Fruit fly (Drosophila melanogaster) whole organism, adult: Measurements from ENCODE around the gene Rcd4.

ENCODE experiments used
- CG11617 ChIP-seq: fragments of 200-800 bp; sonication (Bioruptor generic); optimal IDR thresholded peaks from 2 replicates; lab custom pipeline; 2017; ENCODE audit warnings: mild to moderate bottlenecking, missing biosample characterization, missing genetic modification reagents, missing genetic modification characterization
- CG12768 ChIP-seq: fragments of 200-800 bp; sonication (Bioruptor generic); optimal IDR thresholded peaks from 2 replicates; lab custom pipeline; 2017; ENCODE audit warnings: missing biosample characterization, missing genetic modification characterization, mild to moderate bottlenecking, moderate library complexity, missing genetic modification reagents
- CG14711 ChIP-seq: fragments of 200-800 bp; sonication (Bioruptor generic); optimal IDR thresholded peaks from 2 replicates; lab custom pipeline; 2018; ENCODE audit warnings: missing biosample characterization, mild to moderate bottlenecking, missing genetic modification characterization, moderate library complexity
- CG1620 ChIP-seq: fragments of 200-800 bp; sonication (Bioruptor generic); optimal IDR thresholded peaks from 2 replicates; lab custom pipeline; 2016; ENCODE audit warnings: missing biosample characterization, missing genetic modification characterization
- CG33017 ChIP-seq: fragments of 200-800 bp; sonication (Bioruptor generic); optimal IDR thresholded peaks from 2 replicates; lab custom pipeline; 2018; ENCODE audit warnings: missing biosample characterization, mild to moderate bottlenecking, missing genetic modification characterization, moderate library complexity
- CG5204 ChIP-seq: fragments of 200-800 bp; sonication (Bioruptor generic); optimal IDR thresholded peaks from 2 replicates; lab custom pipeline; 2016; ENCODE audit warnings: missing biosample characterization, missing genetic modification characterization
- CG7045 ChIP-seq: fragments of 200-800 bp; sonication (Bioruptor generic); optimal IDR thresholded peaks from 2 replicates; lab custom pipeline; 2017; ENCODE audit warnings: missing biosample characterization, mild to moderate bottlenecking, missing genetic modification characterization
- CG7101 ChIP-seq: fragments of 200-800 bp; sonication (Bioruptor generic); optimal IDR thresholded peaks from 2 replicates; lab custom pipeline; 2018; ENCODE audit warnings: missing biosample characterization, mild to moderate bottlenecking, missing genetic modification characterization, moderate library complexity
- Clk ChIP-seq: fragments of 200-800 bp; sonication (Bioruptor generic); optimal IDR thresholded peaks from 2 replicates; lab custom pipeline; 2017; ENCODE audit warnings: missing biosample characterization, missing genetic modification characterization
- Crg-1 ChIP-seq: fragments of 200-800 bp; sonication (Bioruptor generic); optimal IDR thresholded peaks from 2 replicates; lab custom pipeline; 2016; ENCODE audit warnings: missing biosample characterization, missing genetic modification characterization
- Hr96 ChIP-seq: fragments of 200-800 bp; sonication (Bioruptor generic); optimal IDR thresholded peaks from 2 replicates; lab custom pipeline; 2016; ENCODE audit warnings: missing biosample characterization, missing genetic modification characterization
- Mnt ChIP-seq: fragments of 200-800 bp; sonication (Bioruptor generic); optimal IDR thresholded peaks from 2 replicates; lab custom pipeline; 2016; ENCODE audit warnings: missing biosample characterization, mild to moderate bottlenecking, missing genetic modification characterization
- bab1 ChIP-seq: fragments of 200-800 bp; sonication (Bioruptor generic); optimal IDR thresholded peaks from 3 replicates; lab custom pipeline; 2019; ENCODE audit warnings: missing biosample characterization, mild to moderate bottlenecking, missing genetic modification characterization, moderate library complexity
- cic ChIP-seq: fragments of 200-800 bp; sonication (Bioruptor generic); optimal IDR thresholded peaks from 2 replicates; lab custom pipeline; 2017; ENCODE audit warnings: missing biosample characterization, mild to moderate bottlenecking, missing genetic modification characterization, moderate library complexity
- cnc ChIP-seq, 2 experiments: fragments of >200 bp; optimal IDR thresholded peaks; 2 replicates each; lab custom pipeline; 2017
- kay ChIP-seq: fragments of 200-800 bp; sonication (Bioruptor generic); peaks from one replicate; lab custom pipeline; 2016; ENCODE audit warnings: missing biosample characterization, missing genetic modification characterization, borderline replicate concordance
- ovo ChIP-seq: fragments of 200-800 bp; sonication (Bioruptor generic); optimal IDR thresholded peaks from 2 replicates; lab custom pipeline; 2016; ENCODE audit warnings: missing biosample characterization, missing genetic modification characterization
- pad ChIP-seq: fragments of 200-800 bp; sonication (Bioruptor generic); optimal IDR thresholded peaks from 3 replicates; lab custom pipeline; 2017; ENCODE audit warnings: missing biosample characterization, missing genetic modification characterization, mild to moderate bottlenecking, moderate library complexity, missing genetic modification reagents
- tj ChIP-seq: fragments of 200-800 bp; sonication (Bioruptor generic); optimal IDR thresholded peaks from 3 replicates; lab custom pipeline; 2017; ENCODE audit warnings: missing biosample characterization, mild to moderate bottlenecking, missing genetic modification characterization, moderate library complexity
- toe ChIP-seq: fragments of 200-800 bp; sonication (Bioruptor generic); optimal IDR thresholded peaks from 2 replicates; lab custom pipeline; 2016; ENCODE audit warnings: missing biosample characterization, missing genetic modification characterization

Rcd4 gene

DNA sequence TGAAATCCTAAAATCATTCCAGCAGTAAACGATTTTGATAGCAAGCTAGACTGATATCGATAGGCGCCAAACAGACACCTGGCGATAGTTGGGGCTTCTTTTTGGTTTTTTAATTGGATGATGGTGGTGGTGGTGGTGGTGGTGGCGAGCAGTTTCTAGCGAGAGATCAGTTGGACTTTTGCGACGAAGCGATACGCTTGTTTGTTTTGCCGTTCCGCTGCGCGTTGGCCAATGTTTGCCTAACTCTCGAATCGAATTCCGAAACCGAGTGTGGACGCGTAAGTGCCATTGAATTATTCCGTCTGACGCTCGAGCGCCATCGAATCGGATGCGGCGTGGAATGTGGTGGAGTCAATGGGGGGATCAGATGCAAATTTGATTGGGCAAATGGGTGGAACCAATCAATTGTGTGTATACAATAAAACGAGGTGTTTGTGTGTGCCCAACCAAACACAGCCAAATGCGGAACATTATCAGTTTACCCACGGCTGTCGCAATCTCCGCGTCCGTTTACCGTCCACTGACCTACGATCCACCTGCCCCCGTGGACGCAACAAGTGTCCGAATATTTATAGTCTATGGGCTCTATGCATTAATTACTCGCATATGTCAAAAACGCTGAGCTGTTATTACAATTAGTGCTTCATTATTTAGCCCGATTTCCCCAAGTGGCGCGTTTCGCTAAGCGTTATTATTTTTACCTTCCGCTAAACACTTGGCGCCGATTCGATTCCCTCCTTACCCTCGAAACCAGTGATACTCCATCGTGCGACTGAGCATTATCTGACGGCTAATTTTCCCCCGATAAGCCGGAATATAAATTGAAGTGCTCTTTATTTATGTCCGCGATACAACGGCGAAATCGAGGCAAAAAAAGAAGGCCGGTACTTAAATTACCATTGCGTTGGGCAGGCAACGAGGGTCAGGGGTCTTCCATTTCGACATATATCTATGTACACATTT is 12.0 kb upstream of the Rcd4 start, which contains the start of gene CG17292:
Gene CG17292 (plus strand): TSS at position 91 of the 963 bp plus-strand sequence.
- TF ChIP-seq bab1 (peak; percentile 88), CG14711 (tag; lab: Kevin White, UChicago) (peak; percentile 17), CG7101 (peak; percentile 65), Hr96 (GFP tag; lab: Kevin White, UChicago) (no peak), CG1620 (GFP tag; lab: Kevin White, UChicago) (peak; percentile 49), tj (peak; percentile 72), Clk (peak; percentile 42), Mnt (GFP tag; lab: Kevin White, UChicago) (peak; percentile 81), CG33017 (tag; lab: Kevin White, UChicago) (peak; percentile 62), Crg-1 (GFP tag; lab: Kevin White, UChicago) (peak; percentile 37), cic (GFP tag; lab: Kevin White, UChicago) (peak; percentile 90), toe (GFP tag; lab: Kevin White, UChicago) (peak; percentile 62), cnc (optimal IDR thresholded peaks at IDR 0.05; lab: Kevin White, UChicago) (no peak), pad (GFP tag; lab: Kevin White, UChicago) (peak; percentile 52), CG12768 (GFP tag; lab: Kevin White, UChicago) (peak; percentile 79), kay (GFP tag; lab: Kevin White, UChicago) (no peak), CG11617 (peak; percentile 70), CG5204 (no peak), CG7045 (GFP tag; lab: Kevin White, UChicago) (no peak), ovo (GFP tag; lab: Kevin White, UChicago) (peak; percentile 58)

DNA sequence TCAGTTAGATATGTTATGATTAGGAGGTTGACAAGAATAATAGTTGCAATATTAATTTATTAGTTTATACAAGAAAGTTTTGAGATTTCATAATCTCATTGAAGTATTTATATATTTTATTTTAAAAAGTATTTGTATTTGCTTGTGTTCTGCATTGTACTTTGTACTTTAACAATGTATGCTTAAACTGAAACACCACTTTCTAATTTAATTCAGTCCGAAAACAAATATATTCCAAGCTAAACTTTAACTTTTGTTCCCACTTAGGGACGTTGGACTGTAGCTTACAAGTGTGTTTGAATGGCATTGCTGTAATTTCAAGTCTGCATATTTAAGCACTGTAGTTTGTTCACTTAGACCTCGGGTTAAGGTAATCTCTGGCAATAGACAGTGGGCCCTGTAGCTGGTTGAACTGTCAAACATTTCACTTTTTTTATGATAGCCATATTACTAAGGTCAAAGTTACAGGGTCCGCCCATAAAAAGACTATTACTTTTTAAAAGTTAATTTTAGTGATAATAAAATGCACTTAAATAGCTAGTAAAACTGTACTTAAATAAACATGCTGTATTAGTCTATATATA is 11.2 kb upstream of the Rcd4 start:
- no peak for TF ChIP-seq kay (GFP tag; lab: Kevin White, UChicago)
- no peak for TF ChIP-seq CG33017 (tag; lab: Kevin White, UChicago)
- no peak for TF ChIP-seq cic (GFP tag; lab: Kevin White, UChicago)
- TF ChIP-seq Mnt (GFP tag; lab: Kevin White, UChicago), result no peak
- TF ChIP-seq CG12768 (GFP tag; lab: Kevin White, UChicago), result peak; percentile 64
- no peak for TF ChIP-seq Hr96 (GFP tag; lab: Kevin White, UChicago)
- no peak for TF ChIP-seq pad (GFP tag; lab: Kevin White, UChicago)
- TF ChIP-seq Crg-1 (GFP tag; lab: Kevin White, UChicago), result no peak
- no peak for TF ChIP-seq ovo (GFP tag; lab: Kevin White, UChicago)
- TF ChIP-seq cnc (optimal IDR thresholded peaks at IDR 0.05; lab: Kevin White, UChicago), result no peak
- TF ChIP-seq CG7101, result peak; percentile 17
- peak; percentile 22 for TF ChIP-seq toe (GFP tag; lab: Kevin White, UChicago)
- no peak for TF ChIP-seq Clk
- TF ChIP-seq CG5204, result no peak
- TF ChIP-seq tj, result no peak
- no peak for TF ChIP-seq CG11617
- TF ChIP-seq CG7045 (GFP tag; lab: Kevin White, UChicago), result no peak
- no peak for TF ChIP-seq CG1620 (GFP tag; lab: Kevin White, UChicago)
- peak; percentile 29 for TF ChIP-seq CG14711 (tag; lab: Kevin White, UChicago)
- peak; percentile 9 for TF ChIP-seq bab1

DNA sequence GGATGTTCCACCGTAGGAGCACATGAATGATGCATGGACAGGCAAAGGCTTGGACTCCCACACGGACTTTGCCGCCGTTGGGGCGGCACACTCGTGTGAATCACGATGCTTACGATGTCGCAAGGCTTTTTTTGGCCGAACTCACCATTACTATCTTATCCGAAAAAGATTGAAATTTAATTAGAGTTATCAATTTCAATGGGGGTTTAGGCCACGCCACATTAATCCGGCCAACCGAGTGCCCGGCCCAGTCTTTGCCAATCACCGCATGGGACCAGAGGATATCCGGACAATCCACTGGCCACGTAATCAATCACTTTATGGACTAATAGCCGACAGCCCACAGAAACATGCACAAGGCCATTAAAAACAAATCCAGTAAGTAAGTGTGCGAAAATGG is 10.4 kb upstream of the Rcd4 start:
- no peak for TF ChIP-seq cnc (optimal IDR thresholded peaks at IDR 0.05; lab: Kevin White, UChicago)
- no peak for TF ChIP-seq kay (GFP tag; lab: Kevin White, UChicago)
- TF ChIP-seq Clk, result no peak
- no peak for TF ChIP-seq Crg-1 (GFP tag; lab: Kevin White, UChicago)
- no peak for TF ChIP-seq CG11617
- no peak for TF ChIP-seq cic (GFP tag; lab: Kevin White, UChicago)
- no peak for TF ChIP-seq pad (GFP tag; lab: Kevin White, UChicago)
- TF ChIP-seq CG33017 (tag; lab: Kevin White, UChicago), result no peak
- TF ChIP-seq ovo (GFP tag; lab: Kevin White, UChicago), result no peak
- no peak for TF ChIP-seq CG14711 (tag; lab: Kevin White, UChicago)
- no peak for TF ChIP-seq Mnt (GFP tag; lab: Kevin White, UChicago)
- TF ChIP-seq tj, result no peak
- TF ChIP-seq toe (GFP tag; lab: Kevin White, UChicago), result no peak
- TF ChIP-seq CG7101, result no peak

DNA sequence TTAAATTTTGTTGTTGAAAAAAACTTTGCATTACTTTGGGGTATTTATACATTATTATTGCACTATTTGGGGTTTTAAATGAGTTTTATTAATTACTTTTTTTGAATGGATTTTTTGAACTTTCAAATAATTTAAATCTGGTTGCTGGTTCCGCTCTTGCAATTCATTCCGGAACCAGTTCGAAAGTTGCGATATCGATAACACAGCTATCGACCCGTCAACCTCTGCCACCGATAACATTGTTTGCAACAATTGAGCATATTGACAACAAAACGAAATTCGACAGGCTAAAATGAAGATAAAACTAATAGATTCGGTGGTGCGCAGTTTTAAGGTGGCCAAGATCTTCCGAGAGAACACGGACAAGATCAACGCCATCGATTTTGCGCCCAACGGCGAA is 8.4 kb upstream of the Rcd4 start, which contains the start of gene Wdr82:
Gene Wdr82 (plus strand): TSS at position 227 of the 400 bp plus-strand sequence.
- TF ChIP-seq bab1, result peak; percentile 56
- TF ChIP-seq CG7045 (GFP tag; lab: Kevin White, UChicago), result no peak
- TF ChIP-seq CG12768 (GFP tag; lab: Kevin White, UChicago), result no peak
- TF ChIP-seq ovo (GFP tag; lab: Kevin White, UChicago), result no peak

DNA sequence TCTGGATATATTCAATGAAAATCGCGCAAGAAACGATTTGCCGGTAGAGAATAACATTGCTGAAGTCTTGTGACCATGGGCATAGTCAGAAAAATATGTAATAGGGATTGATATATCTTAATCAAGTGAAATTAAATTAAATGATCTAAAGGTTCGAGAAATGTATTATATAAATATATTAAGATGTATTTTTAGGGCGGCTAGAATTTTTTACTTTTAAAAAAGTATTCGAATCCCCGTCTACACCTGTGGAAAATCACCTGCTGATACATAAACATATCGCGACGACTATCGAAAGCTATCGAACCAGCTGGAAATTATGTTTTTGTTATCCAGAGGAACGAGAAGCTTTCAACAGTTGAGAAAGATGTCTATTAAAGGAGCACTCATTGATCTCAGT is 5.9 kb upstream of the Rcd4 start, which contains the start of the genes CG13390 and CG17294:
Gene CG13390 (minus strand): TSS at position 81 of the 400 bp plus-strand sequence.
Gene CG17294 (plus strand): TSS at position 319 of the 400 bp plus-strand sequence.
- TF ChIP-seq CG33017 (tag; lab: Kevin White, UChicago), result peak; percentile 99
- TF ChIP-seq ovo (GFP tag; lab: Kevin White, UChicago), result peak; percentile 88
- TF ChIP-seq CG5204, result no peak
- TF ChIP-seq CG7101, result peak; percentile 100
- peak; percentile 100 for TF ChIP-seq CG12768 (GFP tag; lab: Kevin White, UChicago)
- TF ChIP-seq tj, result peak; percentile 88
- TF ChIP-seq kay (GFP tag; lab: Kevin White, UChicago), result peak; percentile 97
- TF ChIP-seq cnc (optimal IDR thresholded peaks at IDR 0.05; lab: Kevin White, UChicago), result no peak
- peak; percentile 99 for TF ChIP-seq CG14711 (tag; lab: Kevin White, UChicago)
- peak; percentile 99 for TF ChIP-seq CG7045 (GFP tag; lab: Kevin White, UChicago)
- TF ChIP-seq Crg-1 (GFP tag; lab: Kevin White, UChicago), result peak; percentile 98
- TF ChIP-seq cic (GFP tag; lab: Kevin White, UChicago), result peak; percentile 93
- peak; percentile 95 for TF ChIP-seq pad (GFP tag; lab: Kevin White, UChicago)
- peak; percentile 98 for TF ChIP-seq CG1620 (GFP tag; lab: Kevin White, UChicago)
- TF ChIP-seq toe (GFP tag; lab: Kevin White, UChicago), result peak; percentile 98
- TF ChIP-seq CG11617, result peak; percentile 99
- peak; percentile 95 for TF ChIP-seq Hr96 (GFP tag; lab: Kevin White, UChicago)
- TF ChIP-seq Mnt (GFP tag; lab: Kevin White, UChicago), result peak; percentile 94
- TF ChIP-seq Clk, result peak; percentile 98
- peak; percentile 100 for TF ChIP-seq bab1
